Fruit fly (Drosophila melanogaster): ENCODE measurements around the gene Rrp6.

Rrp6 gene

dm6 chr3R:14890064-14890709, 4.1 kb upstream of the Rrp6 start, which contains the start of the genes CycC and UQCR-C1 (continued):
- peak; percentile 97 to 99 for TF ChIP-seq crp (GFP tag; optimal IDR thresholded peaks at IDR 0.05)
- TF ChIP-seq MTF-1 (GFP tag; optimal IDR thresholded peaks at IDR 0.05; ENCODE audit: borderline replicate concordance): peak; percentile 13
- TF ChIP-seq odd (GFP tag; optimal IDR thresholded peaks at IDR 0.05): no peak
- TF ChIP-seq fd3F (GFP tag; optimal IDR thresholded peaks at IDR 0.05): no peak
- TF ChIP-seq CG1647 (GFP tag; optimal IDR thresholded peaks at IDR 0.05): no peak
- no peak for TF ChIP-seq ken (GFP tag; IDR thresholded peaks at IDR 0.05)
- no peak for TF ChIP-seq gce (GFP tag; IDR thresholded peaks at IDR 0.05)
- TF ChIP-seq TFAM (GFP tag; optimal IDR thresholded peaks at IDR 0.05): no peak
- no peak for TF ChIP-seq Six4 (GFP tag; optimal IDR thresholded peaks at IDR 0.05)
- TF ChIP-seq BEAF-32 (GFP tag; optimal IDR thresholded peaks at IDR 0.05): peak; percentile 16
- no peak for TF ChIP-seq CG12942 (GFP tag; optimal IDR thresholded peaks at IDR 0.05)
- TF ChIP-seq CkIIα-i1 (GFP tag; IDR thresholded peaks at IDR 0.05): no peak
- TF ChIP-seq trem (tag; optimal IDR thresholded peaks at IDR 0.05): peak; percentile 25
- no peak for TF ChIP-seq CG4360 (GFP tag; IDR thresholded peaks at IDR 0.05)
- TF ChIP-seq so (GFP tag; IDR thresholded peaks at IDR 0.05): no peak
- TF ChIP-seq Doc3 (GFP tag; IDR thresholded peaks at IDR 0.05; ENCODE audit: partially characterized antibody): no peak
- TF ChIP-seq amos (GFP tag; IDR thresholded peaks at IDR 0.05; ENCODE audit: partially characterized antibody): peak; percentile 19; the same call in 1 of the 2 replicates
- TF ChIP-seq B-H2 (GFP tag; optimal IDR thresholded peaks at IDR 0.05): no peak
- no peak for TF ChIP-seq CG6813 (GFP tag; optimal IDR thresholded peaks at IDR 0.05)
- TF ChIP-seq zfh1 (GFP tag; IDR thresholded peaks at IDR 0.05): no peak
- TF ChIP-seq nmo (GFP tag; optimal IDR thresholded peaks at IDR 0.05): peak; percentile 22
- no peak for TF ChIP-seq CG4328 (GFP tag; optimal IDR thresholded peaks at IDR 0.05)
- TF ChIP-seq gcm (GFP tag; optimal IDR thresholded peaks at IDR 0.05): no peak
- TF ChIP-seq CG4404 (GFP tag; IDR thresholded peaks at IDR 0.05): no peak
- TF ChIP-seq danr (GFP tag; IDR thresholded peaks at IDR 0.05): no peak
- TF ChIP-seq sd (tag; optimal IDR thresholded peaks at IDR 0.05): no peak
- TF ChIP-seq trh (GFP tag; optimal IDR thresholded peaks at IDR 0.05): no peak
- TF ChIP-seq knrl (GFP tag; IDR thresholded peaks at IDR 0.05; ENCODE audit: partially characterized antibody): no peak
- TF ChIP-seq gem (tag; optimal IDR thresholded peaks at IDR 0.05): no peak
- TF ChIP-seq Adf1 (GFP tag; IDR thresholded peaks at IDR 0.05): peak; percentile 43
- TF ChIP-seq dan (GFP tag; IDR thresholded peaks at IDR 0.05): no peak
- TF ChIP-seq ftz-f1 (GFP tag; optimal IDR thresholded peaks at IDR 0.05): no peak
- no peak for TF ChIP-seq hth (optimal IDR thresholded peaks at IDR 0.05)
- TF ChIP-seq Asciz (GFP tag; optimal IDR thresholded peaks at IDR 0.05): no peak
- TF ChIP-seq gcm2 (GFP tag; optimal IDR thresholded peaks at IDR 0.05): no peak
- TF ChIP-seq CG8290 (GFP tag; optimal IDR thresholded peaks at IDR 0.05): no peak
- no peak for TF ChIP-seq CG8290 (tag; optimal IDR thresholded peaks at IDR 0.05)
- TF ChIP-seq slou (GFP tag; optimal IDR thresholded peaks at IDR 0.05): no peak
- TF ChIP-seq CG13287 (GFP tag; IDR thresholded peaks at IDR 0.05; ENCODE audit: partially characterized antibody): peak; percentile 32; the same call in 1 of the 2 replicates
- no peak for TF ChIP-seq Myb (GFP tag; optimal IDR thresholded peaks at IDR 0.05)
- no peak for TF ChIP-seq CG2202 (tag; optimal IDR thresholded peaks at IDR 0.05)
- no peak for TF ChIP-seq CG11504 (tag; optimal IDR thresholded peaks at IDR 0.05)
- TF ChIP-seq CG4617 (GFP tag; optimal IDR thresholded peaks at IDR 0.05; ENCODE audit: borderline replicate concordance): peak; percentile 91
- TF ChIP-seq Dad (GFP tag; optimal IDR thresholded peaks at IDR 0.05): no peak
- no peak for TF ChIP-seq CG14441 (GFP tag; IDR thresholded peaks at IDR 0.05)
- no peak for TF ChIP-seq CrebB (tag; optimal IDR thresholded peaks at IDR 0.05)
- no peak for TF ChIP-seq pan (optimal IDR thresholded peaks at IDR 0.05)
- TF ChIP-seq pan (GFP tag; optimal IDR thresholded peaks at IDR 0.05 in 1 of 2, IDR thresholded peaks at IDR 0.05 in 1 of 2): no peak
- no peak for TF ChIP-seq Dfd (GFP tag; optimal IDR thresholded peaks at IDR 0.05)
- TF ChIP-seq vvl (GFP tag; IDR thresholded peaks at IDR 0.05): no peak
